Worm (Caenorhabditis elegans): ENCODE results near the gene rpb-8.
"Not testable (repeated sequence)": the region's sequence is repeated elsewhere in the genome, so short reads cannot be mapped to it uniquely, and the experiment has no call there.

The rpb-8 gene

DNA sequence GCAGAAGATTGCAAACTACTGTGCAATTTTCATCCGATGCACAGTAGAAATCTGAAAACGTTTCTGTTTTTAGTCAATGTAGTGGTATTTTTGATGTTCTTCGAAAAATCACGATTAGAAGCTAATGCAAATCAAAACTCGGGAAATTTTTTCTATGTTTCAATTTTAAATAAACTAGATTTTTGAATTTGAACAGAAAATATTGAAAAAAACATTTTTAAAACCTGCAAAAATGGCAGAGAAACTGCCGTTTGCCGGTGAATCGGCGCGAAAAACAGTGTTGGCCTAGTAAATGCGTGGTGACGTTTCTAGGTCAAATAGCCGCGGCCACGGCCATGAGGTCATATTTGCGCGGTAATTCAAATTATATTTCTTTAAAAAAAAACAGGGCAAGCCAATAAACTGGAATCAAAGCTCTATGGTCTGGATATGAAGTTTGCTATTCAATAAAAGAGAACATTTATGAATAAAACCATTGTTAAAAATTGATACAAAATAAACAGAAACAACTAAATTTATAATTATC is 12.4 kb upstream of the rpb-8 start, which contains the start of gene set-2 (continued):
- TF ChIP-seq nhr-28 (tag; optimal IDR thresholded peaks at IDR 0.05) (no peak), egl-27 (tag; optimal IDR thresholded peaks at IDR 0.05) (no peak), ZK546.5 (tag; optimal IDR thresholded peaks at IDR 0.05) (no peak), T20F7.1 (GFP tag; optimal IDR thresholded peaks at IDR 0.05) (no peak), hlh-11 (tag; optimal IDR thresholded peaks at IDR 0.05) (peak; percentile 32), unc-39 (tag; optimal IDR thresholded peaks at IDR 0.05) (no peak), R02D3.7 (tag; optimal IDR thresholded peaks at IDR 0.05) (no peak), mep-1 (tag; optimal IDR thresholded peaks at IDR 0.05) (no peak), tra-1 (GFP tag; IDR thresholded peaks at IDR 0.05) (no peak), madf-9 (GFP tag; conservative IDR thresholded peaks at IDR 0.05) (0 out of 2 replicates have a peak, but pooled peaks have one; percentile 20), ceh-20 (GFP tag; IDR thresholded peaks at IDR 0.05) (peak; percentile 47; the same call in 1 of the 2 replicates), zip-11 (GFP tag; IDR thresholded peaks at IDR 0.05) (no peak), egl-43 (GFP tag; IDR thresholded peaks at IDR 0.05) (no peak), arid-1 (GFP tag; conservative IDR thresholded peaks at IDR 0.05) (peak; percentile 63), snpc-1.2 (GFP tag; IDR thresholded peaks at IDR 0.05) (no peak), lin-13 (GFP tag; optimal IDR thresholded peaks at IDR 0.05) (peak; percentile 42), ceh-32 (tag; optimal IDR thresholded peaks at IDR 0.05; ENCODE audit: poor library complexity) (no peak), nhr-237 (tag; optimal IDR thresholded peaks at IDR 0.05) (no peak), mxl-3 (GFP tag; optimal IDR thresholded peaks at IDR 0.05) (peak; percentile 43), ama-1 (optimal IDR thresholded peaks at IDR 0.05) (peak; percentile 2), mdl-1 (tag; optimal IDR thresholded peaks at IDR 0.05) (no peak), rbr-2 (tag; optimal IDR thresholded peaks at IDR 0.05) (peak; percentile 23), zfp-2 (tag; optimal IDR thresholded peaks at IDR 0.05) (no peak), fkh-10 (GFP tag; optimal IDR thresholded peaks at IDR 0.05) (no peak), fos-1 (tag; optimal IDR thresholded peaks at IDR 0.05) (no peak), madf-5 (GFP tag; IDR thresholded peaks at IDR 0.05) (no peak), lir-3 (tag; optimal IDR thresholded peaks at IDR 0.05) (no peak), ztf-11 (tag; optimal IDR thresholded peaks at IDR 0.05) (no peak), nhr-111 (GFP tag; optimal IDR thresholded peaks at IDR 0.05) (no peak), dmd-6 (GFP tag; IDR thresholded peaks at IDR 0.05) (peak; percentile 69), F49E8.2 (tag; optimal IDR thresholded peaks at IDR 0.05; ENCODE audit: borderline replicate concordance) (peak; percentile 44), nhr-77 (tag; optimal IDR thresholded peaks at IDR 0.05) (no peak), vab-7 (GFP tag; IDR thresholded peaks at IDR 0.05) (0 out of 2 replicates have a peak, but pooled peaks have one; percentile 18), F44E2.7 (GFP tag; IDR thresholded peaks at IDR 0.05) (no peak), ceh-44 (GFP tag; IDR thresholded peaks at IDR 0.05) (no peak), ceh-28 (tag; optimal IDR thresholded peaks at IDR 0.05) (no peak), daf-19 (GFP tag; conservative IDR thresholded peaks at IDR 0.05) (no peak), dmd-9 (GFP tag; IDR thresholded peaks at IDR 0.05) (peak; percentile 90)

DNA sequence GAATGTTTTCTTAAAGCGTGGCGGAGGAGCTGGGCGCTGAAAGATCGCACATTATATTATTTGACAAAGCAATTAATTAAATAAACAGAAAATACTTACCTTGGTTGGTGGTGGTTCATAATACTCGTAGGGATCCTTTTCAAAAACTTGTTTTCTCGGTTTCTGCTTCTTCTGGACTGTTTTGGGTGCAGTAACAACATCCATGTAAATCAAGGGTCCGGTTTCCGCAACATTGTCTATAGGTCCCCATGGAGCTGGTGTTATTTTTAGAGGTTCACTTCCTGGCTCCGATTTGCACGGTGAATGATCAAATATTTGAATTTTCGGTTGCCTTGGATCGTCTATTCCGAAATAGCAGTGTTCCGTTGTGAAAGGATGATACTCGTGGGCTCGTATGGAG is 6.3 kb upstream of the rpb-8 start:
- TF ChIP-seq ceh-32 (tag; optimal IDR thresholded peaks at IDR 0.05; ENCODE audit: poor library complexity) (no peak), F26F4.8 (GFP tag; conservative IDR thresholded peaks at IDR 0.05) (0 out of 2 replicates have a peak, but pooled peaks have one; percentile 51), aha-1 (tag) (peak; percentile 67)

DNA sequence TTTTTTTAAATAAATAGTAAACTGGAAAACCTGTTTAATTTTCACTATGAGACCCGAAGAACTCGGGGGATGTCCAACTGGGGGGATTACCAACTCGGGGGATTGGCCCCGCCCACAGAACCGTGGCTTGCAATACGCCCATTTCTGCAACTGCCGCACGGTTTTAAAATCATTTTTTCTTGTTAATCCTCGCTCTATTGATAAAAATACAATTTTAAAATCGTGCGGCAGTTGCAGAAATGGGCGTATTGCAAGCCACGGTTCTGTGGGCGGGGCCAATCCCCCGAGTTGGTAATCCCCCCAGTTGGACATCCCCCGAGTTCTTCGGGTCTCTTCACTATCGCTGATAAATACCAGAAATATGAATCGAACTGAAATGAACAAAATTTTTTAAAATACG is 4.2 kb upstream of the rpb-8 start, which contains the start of gene mmab-1:
Gene mmab-1 (minus strand): TSS at position 95 of the 400 bp plus-strand sequence.
- peak; percentile 29; the same call in 1 of the 2 replicates for TF ChIP-seq php-3 (GFP tag; IDR thresholded peaks at IDR 0.05)
- peak; percentile 65 for TF ChIP-seq hmg-1.1 (GFP tag; IDR thresholded peaks at IDR 0.05)
- peak; percentile 87 for TF ChIP-seq lin-38 (GFP tag; IDR thresholded peaks at IDR 0.05)
- TF ChIP-seq D1046.2 (GFP tag; IDR thresholded peaks at IDR 0.05) = 0 out of 2 replicates have a peak, but pooled peaks have one; percentile 20
- peak in 1 of 2 experiments; percentile 33 for TF ChIP-seq lsy-2 (tag; optimal IDR thresholded peaks at IDR 0.05)
- peak; percentile 21; the same call in 1 of the 2 replicates for TF ChIP-seq pha-4 (GFP tag; IDR thresholded peaks at IDR 0.05)
- TF ChIP-seq pha-4 (tag; optimal IDR thresholded peaks at IDR 0.05) = not testable (repeated sequence)
- peak; percentile 49; the same call in 1 of the 2 replicates for TF ChIP-seq Y48G9A.11 (GFP tag; IDR thresholded peaks at IDR 0.05)
- 0 out of 2 replicates have a peak, but pooled peaks have one; percentile 8 for TF ChIP-seq lin-29 (GFP tag; IDR thresholded peaks at IDR 0.05)
- peak; percentile 3 for TF ChIP-seq mxl-3 (GFP tag; optimal IDR thresholded peaks at IDR 0.05)
- TF ChIP-seq hlh-11 (tag; optimal IDR thresholded peaks at IDR 0.05) = peak; percentile 36
- TF ChIP-seq mdt-29 (GFP tag; IDR thresholded peaks at IDR 0.05) = peak; percentile 41; the same call in 1 of the 2 replicates
- TF ChIP-seq nhr-28 (tag; optimal IDR thresholded peaks at IDR 0.05) = peak; percentile 4
- peak; percentile 45; the same call in 1 of the 2 replicates for TF ChIP-seq lim-7 (GFP tag; IDR thresholded peaks at IDR 0.05)

All from whole organism, L4 larva.